Fruit fly (Drosophila melanogaster): ENCODE data around the gene Cpr76Ba.

Cpr76Ba gene

dm6 chr3L:19504719-19505118 lies 13.4 kb downstream of the Cpr76Ba start (continued):
- TF ChIP-seq esg (GFP tag; conservative IDR thresholded peaks at IDR 0.05) = no peak
- TF ChIP-seq Hmr (GFP tag; optimal IDR thresholded peaks at IDR 0.05) = peak; percentile 38
- no peak for TF ChIP-seq gt (GFP tag; IDR thresholded peaks at IDR 0.05)
- TF ChIP-seq CG12219 (GFP tag; optimal IDR thresholded peaks at IDR 0.05) = no peak
- peak; percentile 81 for TF ChIP-seq Med (GFP tag)
- TF ChIP-seq CG3995 (GFP tag; optimal IDR thresholded peaks at IDR 0.05) = no peak
- no peak for TF ChIP-seq CG7556 (GFP tag; optimal IDR thresholded peaks at IDR 0.05)
- no peak for TF ChIP-seq HmgZ (tag; optimal IDR thresholded peaks at IDR 0.05)
- TF ChIP-seq hbn (GFP tag; IDR thresholded peaks at IDR 0.05; ENCODE audit: partially characterized antibody) = no peak
- TF ChIP-seq zen (tag; optimal IDR thresholded peaks at IDR 0.05) = no peak
- no peak for TF ChIP-seq Abd-B (GFP tag; optimal IDR thresholded peaks at IDR 0.05)
- peak; percentile 14 for TF ChIP-seq Asciz (GFP tag; optimal IDR thresholded peaks at IDR 0.05)
- TF ChIP-seq crp (GFP tag; optimal IDR thresholded peaks at IDR 0.05) = no peak
- 0 out of 2 replicates have a peak, but pooled peaks have one; percentile 33 for TF ChIP-seq sob (GFP tag; IDR thresholded peaks at IDR 0.05)
- peak; percentile 12 for TF ChIP-seq caup (GFP tag; optimal IDR thresholded peaks at IDR 0.05; ENCODE audit: severe bottlenecking)
- TF ChIP-seq CG2678 (tag; optimal IDR thresholded peaks at IDR 0.05) = peak; percentile 38
- TF ChIP-seq CG8765 (GFP tag; IDR thresholded peaks at IDR 0.05) = no peak
- no peak for TF ChIP-seq rib (GFP tag; IDR thresholded peaks at IDR 0.05)
- TF ChIP-seq ATbp (GFP tag; optimal IDR thresholded peaks at IDR 0.05) = peak; percentile 3
- peak; percentile 6 for TF ChIP-seq CG2120 (GFP tag; optimal IDR thresholded peaks at IDR 0.05)
- no peak for TF ChIP-seq fu2 (GFP tag; optimal IDR thresholded peaks at IDR 0.05)
- no peak for TF ChIP-seq CG17802 (tag; optimal IDR thresholded peaks at IDR 0.05)
- TF ChIP-seq CoRest (tag; optimal IDR thresholded peaks at IDR 0.05) = no peak
- TF ChIP-seq CG4328 (GFP tag; optimal IDR thresholded peaks at IDR 0.05) = no peak

DNA sequence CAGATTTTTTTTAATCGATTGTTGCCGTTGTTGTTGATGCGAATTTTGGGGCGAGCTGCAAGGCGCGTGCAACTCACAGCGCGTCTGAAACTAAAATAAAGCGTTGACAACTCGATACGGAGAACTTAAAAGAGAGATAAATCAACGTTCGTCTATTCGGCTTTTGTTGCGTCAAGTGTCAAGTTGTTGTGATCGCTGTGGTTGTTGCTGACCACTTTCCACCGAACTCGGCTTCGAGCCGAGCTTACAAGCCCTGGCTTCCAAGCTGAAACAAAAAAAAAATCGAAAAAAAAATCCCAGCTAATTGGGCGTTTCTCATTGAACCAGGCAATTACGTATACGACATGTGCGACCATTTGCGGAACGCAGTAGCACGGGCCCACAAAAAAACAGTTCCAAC lies 14.4 kb downstream of the Cpr76Ba start, which contains the start of gene CG9452:
CG9452 (minus strand) TSS at position 101 of the 400 bp plus-strand sequence.
- TF ChIP-seq abd-A (tag; optimal IDR thresholded peaks at IDR 0.05) (no peak), NfI (GFP tag; optimal IDR thresholded peaks at IDR 0.05) (no peak)

DNA sequence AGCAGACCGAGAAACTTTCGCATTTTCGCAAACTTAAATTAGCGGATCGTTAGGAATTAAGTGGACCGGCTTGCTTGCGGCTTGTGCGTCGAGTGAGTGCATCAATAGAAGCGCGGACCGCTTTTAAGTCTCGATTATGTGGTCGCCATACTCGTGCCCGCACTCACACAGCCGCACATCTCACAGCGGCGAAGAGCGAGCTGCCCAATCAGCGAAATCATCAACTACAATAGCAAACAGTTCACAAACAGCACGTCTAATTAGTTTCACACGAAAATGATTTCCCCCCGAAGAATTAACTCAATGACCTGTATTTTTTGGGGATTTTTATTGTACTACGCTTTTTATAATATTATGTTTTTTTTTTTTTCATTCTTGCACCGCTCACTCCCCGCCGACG lies 17.4 kb downstream of the Cpr76Ba start, which contains the start of gene CG9451:
CG9451 (minus strand) TSS at position 101 of the 400 bp plus-strand sequence.
- TF ChIP-seq CG6791 (GFP tag; IDR thresholded peaks at IDR 0.05; ENCODE audit: partially characterized antibody) (no peak), CG32772 (GFP tag; IDR thresholded peaks at IDR 0.05) (no peak), tio (GFP tag; optimal IDR thresholded peaks at IDR 0.05) (no peak), CG7928 (GFP tag; optimal IDR thresholded peaks at IDR 0.05) (no peak), cwo (GFP tag; optimal IDR thresholded peaks at IDR 0.05) (no peak), CG11504 (tag; optimal IDR thresholded peaks at IDR 0.05) (no peak), CG10654 (GFP tag; optimal IDR thresholded peaks at IDR 0.05) (no peak), onecut (GFP tag; IDR thresholded peaks at IDR 0.05) (no peak), CG1529 (GFP tag; optimal IDR thresholded peaks at IDR 0.05) (no peak), CG6654 (GFP tag; optimal IDR thresholded peaks at IDR 0.05) (no peak), pb (GFP tag; optimal IDR thresholded peaks at IDR 0.05) (no peak), sr (GFP tag; IDR thresholded peaks at IDR 0.05) (no peak), Max (GFP tag; optimal IDR thresholded peaks at IDR 0.05) (no peak)

All from whole organism, embryonic.